Fruit fly (Drosophila melanogaster) whole organism, embryonic: Measurements from ENCODE around the gene Grx5.

Experiments used
- Awh ChIP-seq: fragments of 200-800 bp; sonication (Bioruptor generic); IDR thresholded peaks from 2 replicates; pipeline ENCODE4, ENCODE4 v1.3.6; 2022; ENCODE audit warnings: missing biosample characterization, missing genetic modification characterization
- CG10462 ChIP-seq: fragments of 200-800 bp; sonication (Bioruptor generic); optimal IDR thresholded peaks from 2 replicates; lab custom pipeline; 2016; ENCODE audit warnings: missing biosample characterization, missing genetic modification characterization
- CG11247 ChIP-seq: fragments of 200-800 bp; sonication (Bioruptor generic); IDR thresholded peaks from 2 replicates; pipeline ENCODE4 v1.3.6; 2022; ENCODE audit warnings: missing biosample characterization, missing genetic modification characterization
- CG12071 ChIP-seq: fragments of 200-800 bp; sonication (Bioruptor generic); optimal IDR thresholded peaks from 3 replicates; lab custom pipeline; 2018; ENCODE audit warnings: missing biosample characterization, mild to moderate bottlenecking, missing genetic modification characterization
- CG12155 ChIP-seq: fragments of 200-800 bp; sonication (Bioruptor generic); optimal IDR thresholded peaks from 3 replicates; lab custom pipeline; 2016; ENCODE audit warnings: missing biosample characterization, missing genetic modification characterization
- CG12942 ChIP-seq: fragments of 200-800 bp; sonication (Bioruptor generic); optimal IDR thresholded peaks from 3 replicates; lab custom pipeline; 2016; ENCODE audit warnings: missing biosample characterization, missing genetic modification characterization
- CG13287 ChIP-seq: fragments of 200-800 bp; sonication (Bioruptor generic); IDR thresholded peaks from 2 replicates; pipeline ENCODE4 v1.3.6; 2022; ENCODE audit warnings: missing biosample characterization, missing genetic modification characterization; ENCODE audit not compliant: partially characterized antibody
- CG17385 ChIP-seq: fragments of 200-800 bp; sonication (Bioruptor generic); optimal IDR thresholded peaks from 3 replicates; lab custom pipeline; 2018; ENCODE audit warnings: missing biosample characterization, mild to moderate bottlenecking, missing genetic modification characterization
- CG1832 ChIP-seq: fragments of 200-800 bp; sonication (Bioruptor generic); optimal IDR thresholded peaks from 2 replicates; lab custom pipeline; 2017; ENCODE audit warnings: missing biosample characterization, mild to moderate bottlenecking, missing genetic modification characterization, inconsistent platforms
- CG18476 ChIP-seq: fragments of 200-800 bp; sonication (Bioruptor generic); optimal IDR thresholded peaks from 2 replicates; lab custom pipeline; 2016; ENCODE audit warnings: missing biosample characterization, mild to moderate bottlenecking, missing genetic modification characterization
- CG2889 ChIP-seq: fragments of 200-800 bp; sonication (Bioruptor generic); IDR thresholded peaks from 3 replicates; pipeline ENCODE4 v1.3.6; 2022; ENCODE audit warnings: missing biosample characterization, missing genetic modification characterization
- CG3065 ChIP-seq: fragments of 200-800 bp; sonication (Bioruptor generic); optimal IDR thresholded peaks from 2 replicates; lab custom pipeline; 2016; ENCODE audit warnings: missing biosample characterization, missing genetic modification characterization
- CG31441 ChIP-seq: fragments of 200-800 bp; sonication (Bioruptor generic); IDR thresholded peaks from 2 replicates; pipeline ENCODE4 v1.3.6; 2022; ENCODE audit warnings: missing biosample characterization, missing genetic modification characterization
- CG4360 ChIP-seq: fragments of 200-800 bp; sonication (Bioruptor generic); IDR thresholded peaks from 2 replicates; pipeline ENCODE4 v1.3.6; 2022; ENCODE audit warnings: missing biosample characterization, missing genetic modification characterization
- CG6813 ChIP-seq: fragments of 200-800 bp; sonication (Bioruptor generic); optimal IDR thresholded peaks from 2 replicates; lab custom pipeline; 2017; ENCODE audit warnings: missing biosample characterization, missing genetic modification characterization, mild to moderate bottlenecking, moderate library complexity, missing genetic modification reagents
- CG9215 ChIP-seq: fragments of 200-800 bp; sonication (Bioruptor generic); IDR thresholded peaks from 2 replicates; pipeline ENCODE4 v1.3.6; 2022; ENCODE audit warnings: missing biosample characterization, missing genetic modification characterization
- CrebB ChIP-seq: fragments of 200-800 bp; sonication (Bioruptor generic); optimal IDR thresholded peaks from 3 replicates; lab custom pipeline; 2018; ENCODE audit warnings: missing biosample characterization, mild to moderate bottlenecking, missing genetic modification characterization
- Doc2 ChIP-seq: fragments of 200-800 bp; sonication (Bioruptor generic); IDR thresholded peaks from 2 replicates; pipeline ENCODE4 v1.3.6; 2022; ENCODE audit warnings: missing biosample characterization, missing genetic modification characterization
- Ets65A ChIP-seq: fragments of 200-800 bp; sonication (Bioruptor generic); peaks from one replicate; lab custom pipeline; 2016; ENCODE audit warnings: missing biosample characterization, missing genetic modification characterization
- Hmr ChIP-seq: fragments of 200-800 bp; sonication (Bioruptor generic); optimal IDR thresholded peaks from 3 replicates; lab custom pipeline; 2017; ENCODE audit warnings: mild to moderate bottlenecking, missing biosample characterization, missing genetic modification reagents, missing genetic modification characterization
- Med ChIP-seq: fragments of 200-800 bp; sonication (Bioruptor generic); peaks from one replicate; lab custom pipeline; 2016; ENCODE audit warnings: missing biosample characterization, missing genetic modification characterization, mild to moderate bottlenecking, inconsistent platforms, moderate library complexity
- Oaz ChIP-seq: fragments of 200-800 bp; sonication (Bioruptor generic); IDR thresholded peaks from 2 replicates; pipeline ENCODE4 v1.3.6; 2022; ENCODE audit warnings: missing biosample characterization, missing genetic modification characterization
- Opbp ChIP-seq: fragments of 200-800 bp; sonication (Bioruptor generic); IDR thresholded peaks from 3 replicates; pipeline ENCODE4 v1.3.6; 2022; ENCODE audit warnings: missing biosample characterization, missing genetic modification characterization; ENCODE audit not compliant: partially characterized antibody
- Pdp1 ChIP-seq, 2 experiments: fragments of 200-800 bp; sonication (Bioruptor generic); optimal IDR thresholded peaks; 3 replicates each; lab custom pipeline; 2016; ENCODE audit warnings: missing biosample characterization in 2 of 2, missing genetic modification characterization in 2 of 2, mild to moderate bottlenecking in 1 of 2, moderate library complexity in 1 of 2
- Ssrp ChIP-seq: fragments of 200-800 bp; sonication (Bioruptor generic); optimal IDR thresholded peaks from 2 replicates; lab custom pipeline; 2018; ENCODE audit warnings: missing biosample characterization, mild to moderate bottlenecking, missing genetic modification characterization, moderate library complexity
- Tbp ChIP-seq: fragments of >200 bp; optimal IDR thresholded peaks from 2 replicates; lab custom pipeline; 2018; ENCODE audit warnings: missing biosample characterization, missing genetic modification characterization
- Trl ChIP-seq, 3 experiments: fragments of >200 bp in 2 of 3; fragments of 200-800 bp in 1 of 3; sonication (Bioruptor generic) in 1 of 3; optimal IDR thresholded peaks; 2 replicates in 1 of 3; 3 replicates in 2 of 3; lab custom pipeline; 2016 to 2017; ENCODE audit warnings: missing biosample characterization in 1 of 3, missing genetic modification characterization in 1 of 3
- cg ChIP-seq: fragments of 200-800 bp; sonication (Bioruptor generic); optimal IDR thresholded peaks from 3 replicates; lab custom pipeline; 2019; ENCODE audit warnings: missing biosample characterization, mild to moderate bottlenecking, missing genetic modification characterization, moderate library complexity
- crol ChIP-seq: fragments of 200-800 bp; sonication (Bioruptor generic); IDR thresholded peaks from 2 replicates; pipeline ENCODE4 v1.3.6; 2022; ENCODE audit warnings: missing biosample characterization, missing genetic modification characterization
- grau ChIP-seq: fragments of 200-800 bp; optimal IDR thresholded peaks from 3 replicates; lab custom pipeline; 2019; ENCODE audit warnings: missing biosample characterization, mild to moderate bottlenecking, missing genetic modification characterization, moderate library complexity
- onecut ChIP-seq: fragments of 200-800 bp; sonication (Bioruptor generic); IDR thresholded peaks from 2 replicates; pipeline ENCODE4 v1.3.6; 2022; ENCODE audit warnings: missing biosample characterization, missing genetic modification characterization
- otp ChIP-seq: fragments of 200-800 bp; sonication (Bioruptor generic); IDR thresholded peaks from 3 replicates; pipeline ENCODE4, ENCODE4 v1.3.6; 2022; ENCODE audit warnings: missing biosample characterization, missing genetic modification characterization
- pfk ChIP-seq: fragments of 200-800 bp; sonication (Bioruptor generic); optimal IDR thresholded peaks from 2 replicates; lab custom pipeline; 2018; ENCODE audit warnings: missing biosample characterization, mild to moderate bottlenecking, missing genetic modification characterization, moderate library complexity
- run ChIP-seq: fragments of 200-800 bp; sonication (Bioruptor generic); optimal IDR thresholded peaks from 3 replicates; lab custom pipeline; 2018; ENCODE audit warnings: missing biosample characterization, mild to moderate bottlenecking, missing genetic modification characterization
- seq ChIP-seq: fragments of 200-800 bp; sonication (Bioruptor generic); IDR thresholded peaks from 2 replicates; pipeline ENCODE4 v1.3.6; 2022; ENCODE audit warnings: missing biosample characterization, missing genetic modification characterization
- so ChIP-seq: fragments of 200-800 bp; sonication (Bioruptor generic); IDR thresholded peaks from 3 replicates; pipeline ENCODE4 v1.3.6; 2022; ENCODE audit warnings: missing biosample characterization, missing genetic modification characterization
- tup ChIP-seq: fragments of 200-800 bp; sonication (Bioruptor generic); optimal IDR thresholded peaks from 2 replicates; lab custom pipeline; 2016; ENCODE audit warnings: missing biosample characterization, mild to moderate bottlenecking, missing genetic modification characterization, moderate library complexity

Grx5 gene

dm6 chrX:14825922-14826617 lies 11.9 kb downstream of the Grx5 start, which contains the start of gene rut (continued):
- no peak for TF ChIP-seq run (tag; lab: Kevin White, UChicago)
- no peak; the same call in 1 of the 2 replicates for TF ChIP-seq CG11247 (GFP tag; lab: Robert Waterston, UW)
- TF ChIP-seq CrebB, result no peak
- no peak for TF ChIP-seq CG12942
- no peak for TF ChIP-seq CG31441 (GFP tag; lab: Robert Waterston, UW)
- no peak for TF ChIP-seq CG12155 (GFP tag; lab: Kevin White, UChicago)
- TF ChIP-seq otp (GFP tag; lab: Robert Waterston, UW), result no peak
- 0 out of 2 replicates have a peak, but pooled peaks have one; percentile 6 for TF ChIP-seq seq
- peak; percentile 93 for TF ChIP-seq CG13287 (GFP tag; lab: Robert Waterston, UW)
- no peak for TF ChIP-seq grau (tag; lab: Kevin White, UChicago)
- TF ChIP-seq Tbp (GFP tag; lab: Kevin White, UChicago), result no peak
- TF ChIP-seq CG9215 (GFP tag; lab: Robert Waterston, UW), result no peak
- TF ChIP-seq CG10462 (GFP tag; lab: Kevin White, UChicago), result no peak
- TF ChIP-seq CG18476 (GFP tag; lab: Kevin White, UChicago), result no peak
- TF ChIP-seq CG6813 (GFP tag; lab: Kevin White, UChicago), result no peak
- peak; percentile 39 for TF ChIP-seq CG12071 (GFP tag; lab: Kevin White, UChicago)

dm6 chrX:14825470-14825787 lies 12.6 kb downstream of the Grx5 start:
- TF ChIP-seq crol (GFP tag; lab: Robert Waterston, UW) (0 out of 2 replicates have a peak, but pooled peaks have one; percentile 72), Hmr (GFP tag; lab: Kevin White, UChicago) (no peak), CG17385 (GFP tag; lab: Kevin White, UChicago) (peak; percentile 62), CG2889 (GFP tag; lab: Robert Waterston, UW) (no peak), pfk (GFP tag; lab: Kevin White, UChicago) (no peak), Doc2 (GFP tag; lab: Robert Waterston, UW) (no peak), Opbp (GFP tag; lab: Robert Waterston, UW) (0 out of 3 replicates have a peak, but pooled peaks have one; percentile 22), CG4360 (GFP tag; lab: Robert Waterston, UW) (peak; percentile 96)

dm6 chrX:14824690-14825469 lies 13.1 kb downstream of the Grx5 start:
- TF ChIP-seq Pdp1 (GFP tag; optimal IDR thresholded peaks at IDR 0.05; lab: Kevin White, UChicago), result peak in 1 of 2 experiments; percentile 32
- peak; percentile 35 for TF ChIP-seq CG17385 (GFP tag; lab: Kevin White, UChicago)
- TF ChIP-seq Trl (optimal IDR thresholded peaks at IDR 0.05; lab: Kevin White, UChicago), result peak; percentile 35 to 44
- no peak for TF ChIP-seq Trl (GFP tag; optimal IDR thresholded peaks at IDR 0.05; lab: Kevin White, UChicago)
- TF ChIP-seq Tbp (GFP tag; lab: Kevin White, UChicago), result no peak
- TF ChIP-seq so (GFP tag; lab: Robert Waterston, UW), result 0 out of 3 replicates have a peak, but pooled peaks have one; percentile 7
- TF ChIP-seq CG1832 (GFP tag; lab: Kevin White, UChicago), result peak; percentile 42
- 0 out of 2 replicates have a peak, but pooled peaks have one; percentile 23 for TF ChIP-seq Awh (GFP tag; lab: Robert Waterston, UW)
- no peak for TF ChIP-seq tup (GFP tag; lab: Kevin White, UChicago)
- TF ChIP-seq Oaz (GFP tag; lab: Robert Waterston, UW), result no peak
- peak; percentile 94 for TF ChIP-seq CG4360 (GFP tag; lab: Robert Waterston, UW)
- peak; percentile 51 for TF ChIP-seq Med (GFP tag; lab: Kevin White, UChicago)
- TF ChIP-seq Ssrp (tag; lab: Kevin White, UChicago), result no peak
- peak; percentile 48 for TF ChIP-seq CG3065 (GFP tag; lab: Kevin White, UChicago)
- peak; percentile 94 for TF ChIP-seq onecut (GFP tag; lab: Robert Waterston, UW)
- TF ChIP-seq Ets65A, result peak; percentile 54
- peak; percentile 38 for TF ChIP-seq cg (GFP tag; lab: Kevin White, UChicago)
